Fruit fly (Drosophila melanogaster) whole organism, embryonic: ENCODE data around the gene Sry-alpha.

ENCODE experiments used
- Adf1 ChIP-seq: fragments of 200-800 bp; sonication (Bioruptor generic); IDR thresholded peaks from 2 replicates; pipeline ENCODE4 v1.3.6; 2022; ENCODE audit warnings: missing biosample characterization, missing genetic modification characterization
- Asciz ChIP-seq: fragments of 200-800 bp; sonication (Bioruptor generic); optimal IDR thresholded peaks from 2 replicates; lab custom pipeline; 2017; ENCODE audit warnings: missing biosample characterization, mild to moderate bottlenecking, missing genetic modification characterization, missing genetic modification reagents
- Atf-2 ChIP-seq: fragments of 200-800 bp; sonication (Bioruptor generic); optimal IDR thresholded peaks from 2 replicates; lab custom pipeline; 2016; ENCODE audit warnings: missing biosample characterization, missing genetic modification characterization
- Bdp1 ChIP-seq: fragments of 200-800 bp; sonication (Bioruptor generic); optimal IDR thresholded peaks from 3 replicates; lab custom pipeline; 2016; ENCODE audit warnings: missing biosample characterization, missing genetic modification characterization
- Blimp-1 ChIP-seq: fragments of 200-800 bp; sonication (Bioruptor generic); optimal IDR thresholded peaks from 3 replicates; lab custom pipeline; 2018; ENCODE audit warnings: missing biosample characterization, missing genetic modification characterization, mild to moderate bottlenecking, moderate library complexity, missing genetic modification reagents
- Bteb2 ChIP-seq: fragments of 200-800 bp; sonication (Bioruptor generic); optimal IDR thresholded peaks from 2 replicates; lab custom pipeline; 2016; ENCODE audit warnings: missing biosample characterization, missing genetic modification characterization
- CG11093 ChIP-seq: fragments of 200-800 bp; sonication (Bioruptor generic); IDR thresholded peaks from 3 replicates; pipeline ENCODE4 v1.3.6; 2022; ENCODE audit warnings: missing biosample characterization, missing genetic modification characterization
- CG11695 ChIP-seq: fragments of 200-800 bp; sonication (Bioruptor generic); IDR thresholded peaks from 3 replicates; pipeline ENCODE4 v1.3.6; 2022; ENCODE audit warnings: missing biosample characterization, missing genetic modification characterization
- CG12071 ChIP-seq: fragments of 200-800 bp; sonication (Bioruptor generic); optimal IDR thresholded peaks from 3 replicates; lab custom pipeline; 2018; ENCODE audit warnings: missing biosample characterization, mild to moderate bottlenecking, missing genetic modification characterization
- CG12155 ChIP-seq: fragments of 200-800 bp; sonication (Bioruptor generic); optimal IDR thresholded peaks from 3 replicates; lab custom pipeline; 2016; ENCODE audit warnings: missing biosample characterization, missing genetic modification characterization
- CG12659 ChIP-seq: fragments of 200-800 bp; sonication (Bioruptor generic); optimal IDR thresholded peaks from 3 replicates; lab custom pipeline; 2017; ENCODE audit warnings: mild to moderate bottlenecking, missing biosample characterization, missing genetic modification reagents, missing genetic modification characterization
- CG15073 ChIP-seq: fragments of 200-800 bp; sonication (Bioruptor generic); optimal IDR thresholded peaks from 2 replicates; lab custom pipeline; 2016; ENCODE audit warnings: missing biosample characterization, missing genetic modification characterization
- CG17361 ChIP-seq: fragments of 200-800 bp; sonication (Bioruptor generic); IDR thresholded peaks from 3 replicates; pipeline ENCODE4 v1.3.6; 2022; ENCODE audit warnings: missing biosample characterization, missing genetic modification characterization
- CG18476 ChIP-seq: fragments of 200-800 bp; sonication (Bioruptor generic); optimal IDR thresholded peaks from 2 replicates; lab custom pipeline; 2016; ENCODE audit warnings: missing biosample characterization, mild to moderate bottlenecking, missing genetic modification characterization
- CG2120 ChIP-seq: fragments of 200-800 bp; sonication (Bioruptor generic); optimal IDR thresholded peaks from 3 replicates; lab custom pipeline; 2016; ENCODE audit warnings: missing biosample characterization, missing genetic modification characterization
- CG2199 ChIP-seq: fragments of 200-800 bp; sonication (Bioruptor generic); IDR thresholded peaks from 3 replicates; pipeline ENCODE4 v1.3.6; 2022; ENCODE audit warnings: missing biosample characterization, missing genetic modification characterization
- CG31365 ChIP-seq: fragments of 200-800 bp; sonication (Bioruptor generic); optimal IDR thresholded peaks from 2 replicates; lab custom pipeline; 2018; ENCODE audit warnings: missing biosample characterization, mild to moderate bottlenecking, missing genetic modification characterization
- CG43689 ChIP-seq: fragments of 200-800 bp; sonication (Bioruptor generic); IDR thresholded peaks from 2 replicates; pipeline ENCODE4 v1.3.6; 2022; ENCODE audit warnings: missing biosample characterization, missing genetic modification characterization
- CG6765 ChIP-seq: fragments of 200-800 bp; sonication (Bioruptor generic); optimal IDR thresholded peaks from 3 replicates; lab custom pipeline; 2017; ENCODE audit warnings: missing biosample characterization, mild to moderate bottlenecking, missing genetic modification characterization
- CG6813 ChIP-seq: fragments of 200-800 bp; sonication (Bioruptor generic); optimal IDR thresholded peaks from 2 replicates; lab custom pipeline; 2017; ENCODE audit warnings: missing biosample characterization, missing genetic modification characterization, mild to moderate bottlenecking, moderate library complexity, missing genetic modification reagents
- CG7786 ChIP-seq: fragments of 200-800 bp; sonication (Bioruptor generic); optimal IDR thresholded peaks from 2 replicates; lab custom pipeline; 2016; ENCODE audit warnings: missing biosample characterization, missing genetic modification characterization
- CoRest ChIP-seq: fragments of 200-800 bp; sonication (Bioruptor generic); optimal IDR thresholded peaks from 3 replicates; lab custom pipeline; 2018; ENCODE audit warnings: missing biosample characterization, mild to moderate bottlenecking, missing genetic modification characterization, moderate library complexity
- Dp ChIP-seq: fragments of 200-800 bp; sonication (Bioruptor generic); optimal IDR thresholded peaks from 2 replicates; lab custom pipeline; 2018; ENCODE audit warnings: missing biosample characterization, mild to moderate bottlenecking, missing genetic modification characterization, moderate library complexity
- Fer1 ChIP-seq: fragments of 200-800 bp; sonication (Bioruptor generic); optimal IDR thresholded peaks from 2 replicates; lab custom pipeline; 2017; ENCODE audit warnings: missing biosample characterization, mild to moderate bottlenecking, missing genetic modification characterization
- Fer2 ChIP-seq: fragments of 200-800 bp; sonication (Bioruptor generic); optimal IDR thresholded peaks from 2 replicates; lab custom pipeline; 2018; ENCODE audit warnings: missing biosample characterization, mild to moderate bottlenecking, missing genetic modification characterization, moderate library complexity
- Hmx ChIP-seq: fragments of 200-800 bp; sonication (Bioruptor generic); optimal IDR thresholded peaks from 2 replicates; lab custom pipeline; 2016; ENCODE audit warnings: missing biosample characterization, missing genetic modification characterization
- MESR4 ChIP-seq: fragments of 200-800 bp; sonication (Bioruptor generic); optimal IDR thresholded peaks from 2 replicates; lab custom pipeline; 2018; ENCODE audit warnings: missing biosample characterization, mild to moderate bottlenecking, missing genetic modification characterization, moderate library complexity
- NFAT ChIP-seq: fragments of 200-800 bp; sonication (Bioruptor generic); IDR thresholded peaks from 2 replicates; pipeline ENCODE4 v1.3.6; 2022; ENCODE audit warnings: missing biosample characterization, missing genetic modification characterization
- Oli ChIP-seq: fragments of 200-800 bp; sonication (Bioruptor generic); optimal IDR thresholded peaks from 2 replicates; lab custom pipeline; 2018; ENCODE audit warnings: missing biosample characterization, mild to moderate bottlenecking, missing genetic modification characterization, moderate library complexity
- Sin3A ChIP-seq: fragments of >200 bp; optimal IDR thresholded peaks from 2 replicates; lab custom pipeline; 2018
- Sry-δ ChIP-seq: fragments of 200-800 bp; sonication (Bioruptor generic); optimal IDR thresholded peaks from 2 replicates; lab custom pipeline; 2016; ENCODE audit warnings: missing biosample characterization, missing genetic modification characterization
- Tbp ChIP-seq: fragments of >200 bp; optimal IDR thresholded peaks from 2 replicates; lab custom pipeline; 2018; ENCODE audit warnings: missing biosample characterization, missing genetic modification characterization
- Xbp1 ChIP-seq: fragments of 200-800 bp; sonication (Bioruptor generic); optimal IDR thresholded peaks from 3 replicates; lab custom pipeline; 2016; ENCODE audit warnings: missing biosample characterization, mild to moderate bottlenecking, missing genetic modification characterization
- bowl ChIP-seq: fragments of 200-800 bp; sonication (Bioruptor generic); IDR thresholded peaks from 2 replicates; pipeline ENCODE4 v1.3.6; 2022; ENCODE audit warnings: missing biosample characterization, missing genetic modification characterization
- cg ChIP-seq: fragments of 200-800 bp; sonication (Bioruptor generic); optimal IDR thresholded peaks from 3 replicates; lab custom pipeline; 2019; ENCODE audit warnings: missing biosample characterization, mild to moderate bottlenecking, missing genetic modification characterization, moderate library complexity
- dan ChIP-seq: fragments of 200-800 bp; sonication (Bioruptor generic); IDR thresholded peaks from 2 replicates; pipeline ENCODE4 v1.3.6; 2022; ENCODE audit warnings: missing biosample characterization, missing genetic modification characterization
- grn ChIP-seq: fragments of 200-800 bp; sonication (Bioruptor generic); optimal IDR thresholded peaks from 3 replicates; lab custom pipeline; 2017; ENCODE audit warnings: missing biosample characterization, missing genetic modification characterization
- jing ChIP-seq: fragments of 200-800 bp; sonication (Bioruptor generic); optimal IDR thresholded peaks from 2 replicates; lab custom pipeline; 2018; ENCODE audit warnings: missing biosample characterization, mild to moderate bottlenecking, missing genetic modification characterization
- lbe ChIP-seq: fragments of 200-800 bp; sonication (Bioruptor generic); optimal IDR thresholded peaks from 2 replicates; lab custom pipeline; 2016; ENCODE audit warnings: missing biosample characterization, mild to moderate bottlenecking, missing genetic modification characterization
- maf-S ChIP-seq: fragments of 200-800 bp; sonication (Bioruptor generic); optimal IDR thresholded peaks from 2 replicates; lab custom pipeline; 2016; ENCODE audit warnings: missing biosample characterization, missing genetic modification characterization
- mam ChIP-seq: fragments of 200-800 bp; sonication (Bioruptor generic); optimal IDR thresholded peaks from 3 replicates; lab custom pipeline; 2016; ENCODE audit warnings: missing biosample characterization, missing genetic modification characterization
- nerfin-1 ChIP-seq: fragments of 200-800 bp; sonication (Bioruptor generic); optimal IDR thresholded peaks from 3 replicates; lab custom pipeline; 2019; ENCODE audit warnings: missing biosample characterization, mild to moderate bottlenecking, missing genetic modification characterization, moderate library complexity
- onecut ChIP-seq: fragments of 200-800 bp; sonication (Bioruptor generic); IDR thresholded peaks from 2 replicates; pipeline ENCODE4 v1.3.6; 2022; ENCODE audit warnings: missing biosample characterization, missing genetic modification characterization
- pita ChIP-seq: fragments of 200-800 bp; sonication (Bioruptor generic); optimal IDR thresholded peaks from 2 replicates; lab custom pipeline; 2017; ENCODE audit warnings: missing biosample characterization, mild to moderate bottlenecking, missing genetic modification characterization
- psq ChIP-seq: fragments of 200-800 bp; sonication (Bioruptor generic); optimal IDR thresholded peaks from 2 replicates; lab custom pipeline; 2017; ENCODE audit warnings: missing biosample characterization, missing genetic modification characterization
- ro ChIP-seq: fragments of 200-800 bp; sonication (Bioruptor generic); IDR thresholded peaks from 2 replicates; pipeline ENCODE4 v1.3.6; 2022; ENCODE audit warnings: missing biosample characterization, missing genetic modification characterization
- shn ChIP-seq: fragments of 200-800 bp; sonication (Bioruptor generic); optimal IDR thresholded peaks from 3 replicates; lab custom pipeline; 2016; ENCODE audit warnings: missing biosample characterization, missing genetic modification characterization
- so ChIP-seq: fragments of 200-800 bp; sonication (Bioruptor generic); IDR thresholded peaks from 3 replicates; pipeline ENCODE4 v1.3.6; 2022; ENCODE audit warnings: missing biosample characterization, missing genetic modification characterization
- sug ChIP-seq: fragments of 200-800 bp; optimal IDR thresholded peaks from 2 replicates; lab custom pipeline; 2019; ENCODE audit warnings: missing biosample characterization, mild to moderate bottlenecking, missing genetic modification characterization, moderate library complexity
- tgo ChIP-seq: fragments of 200-800 bp; sonication (Bioruptor generic); IDR thresholded peaks from 3 replicates; pipeline ENCODE4 v1.3.6; 2022; ENCODE audit warnings: missing biosample characterization, missing genetic modification characterization
- tx ChIP-seq: fragments of 200-800 bp; sonication (Bioruptor generic); optimal IDR thresholded peaks from 2 replicates; lab custom pipeline; 2016; ENCODE audit warnings: missing biosample characterization, missing genetic modification characterization
- unpg ChIP-seq: fragments of 200-800 bp; sonication (Bioruptor generic); optimal IDR thresholded peaks from 3 replicates; lab custom pipeline; 2018; ENCODE audit warnings: missing biosample characterization, mild to moderate bottlenecking, missing genetic modification characterization, moderate library complexity
- wek ChIP-seq: fragments of 200-800 bp; sonication (Bioruptor generic); optimal IDR thresholded peaks from 3 replicates; lab custom pipeline; 2018; ENCODE audit warnings: missing biosample characterization, mild to moderate bottlenecking, missing genetic modification characterization, moderate library complexity

Sry-alpha gene

dm6 chr3R:30004648-30005047 lies 34.9 kb upstream of the Sry-alpha start, which contains the start of the genes Nlp and Nph (continued):
- TF ChIP-seq tx (GFP tag; lab: Kevin White, UChicago) (no peak), mam (GFP tag; lab: Kevin White, UChicago) (peak; percentile 36), jing (no peak), psq (GFP tag; lab: Kevin White, UChicago) (no peak), Fer1 (GFP tag; lab: Kevin White, UChicago) (peak; percentile 52), Sry-δ (GFP tag; lab: Kevin White, UChicago) (peak; percentile 81), CG12659 (peak; percentile 65), Sin3A (lab: Kevin White, UChicago) (peak; percentile 84), NFAT (GFP tag; lab: Robert Waterston, UW) (no peak), maf-S (GFP tag; lab: Kevin White, UChicago) (no peak), CG2199 (GFP tag; lab: Robert Waterston, UW) (no peak), Fer2 (tag; lab: Kevin White, UChicago) (no peak), CG12155 (GFP tag; lab: Kevin White, UChicago) (peak; percentile 47), CG7786 (peak; percentile 7), lbe (GFP tag; lab: Kevin White, UChicago) (no peak), Oli (tag; lab: Kevin White, UChicago) (no peak), CG12071 (GFP tag; lab: Kevin White, UChicago) (no peak), unpg (GFP tag; lab: Kevin White, UChicago) (peak; percentile 16), Dp (GFP tag; lab: Kevin White, UChicago) (peak; percentile 34), CoRest (peak; percentile 15), Blimp-1 (GFP tag; lab: Kevin White, UChicago) (no peak), Xbp1 (GFP tag; lab: Kevin White, UChicago) (peak; percentile 35), so (GFP tag; lab: Robert Waterston, UW) (no peak), CG18476 (peak; percentile 32), Tbp (peak; percentile 64), ro (GFP tag; lab: Robert Waterston, UW) (no peak), Adf1 (0 out of 2 replicates have a peak, but pooled peaks have one; percentile 7), wek (no peak), Bteb2 (GFP tag; lab: Kevin White, UChicago) (no peak), CG6765 (GFP tag; lab: Kevin White, UChicago) (no peak), dan (GFP tag; lab: Robert Waterston, UW) (no peak), CG43689 (GFP tag; lab: Robert Waterston, UW) (no peak), Asciz (no peak), shn (no peak), grn (no peak), Bdp1 (GFP tag; lab: Kevin White, UChicago) (no peak), cg (GFP tag; lab: Kevin White, UChicago) (no peak), CG2120 (peak; percentile 45), sug (tag; lab: Kevin White, UChicago) (peak; percentile 48), bowl (GFP tag; lab: Robert Waterston, UW) (no peak), CG11695 (GFP tag; lab: Robert Waterston, UW) (no peak), CG11093 (no peak), pita (GFP tag; lab: Kevin White, UChicago) (no peak), Hmx (GFP tag; lab: Kevin White, UChicago) (no peak), MESR4 (peak; percentile 29), tgo (GFP tag; lab: Robert Waterston, UW) (no peak; the same call in 2 of the 3 replicates), CG6813 (GFP tag; lab: Kevin White, UChicago) (no peak), onecut (GFP tag; lab: Robert Waterston, UW) (peak; percentile 41; the same call in 1 of the 2 replicates), CG15073 (GFP tag; lab: Kevin White, UChicago) (no peak), Atf-2 (no peak), nerfin-1 (tag; lab: Kevin White, UChicago) (no peak), CG17361 (GFP tag; lab: Robert Waterston, UW) (no peak), CG31365 (tag; lab: Kevin White, UChicago) (no peak)
